Worm (Caenorhabditis elegans) whole organism, L1 larva: ENCODE results near the gene C27H5.2.
A peak's percentile ranks its signal among the peaks of the same experiment; 100 is the strongest.

ENCODE experiments used
- C04F5.9 ChIP-seq: sonication (generic microtip); optimal IDR thresholded peaks from 2 replicates; lab custom pipeline; 2016; ENCODE audit warnings: missing genetic modification characterization, missing compliant biosample characterization
- F16B12.6 ChIP-seq: fragments of 150-350 bp; optimal IDR thresholded peaks from 2 replicates; lab custom pipeline; 2014; ENCODE audit warnings: missing biosample characterization, missing genetic modification characterization
- Y116A8C.19 ChIP-seq: sonication (generic microtip); optimal IDR thresholded peaks from 2 replicates; lab custom pipeline; 2016; ENCODE audit warnings: missing compliant biosample characterization, missing genetic modification characterization, borderline replicate concordance
- aly-2 ChIP-seq: fragments of 150-350 bp; optimal IDR thresholded peaks from 2 replicates; lab custom pipeline; 2014; ENCODE audit warnings: missing biosample characterization, missing genetic modification characterization
- blmp-1 ChIP-seq: fragments of 150-350 bp; optimal IDR thresholded peaks from 2 replicates; lab custom pipeline; 2014; ENCODE audit warnings: missing biosample characterization, missing genetic modification characterization
- ceh-82 ChIP-seq, 3 experiments: fragments of 150-350 bp in 1 of 3; sonication (generic microtip) in 2 of 3; optimal IDR thresholded peaks; 2 replicates each; lab custom pipeline; 2014 to 2017; ENCODE audit warnings: missing biosample characterization in 3 of 3, missing genetic modification characterization in 3 of 3
- ceh-88 ChIP-seq: fragments of 200-800 bp; sonication (Bioruptor generic); IDR thresholded peaks from 2 replicates; pipeline ENCODE4 v1.3.6; 2022; ENCODE audit warnings: missing genetic modification characterization, missing compliant biosample characterization
- ces-1 ChIP-seq: fragments of 150-350 bp; optimal IDR thresholded peaks from 2 replicates; lab custom pipeline; 2014; ENCODE audit warnings: missing biosample characterization, missing genetic modification reagents, missing genetic modification characterization
- dpl-1 ChIP-seq, 3 experiments: fragments of 150-350 bp in 2 of 3; sonication (generic microtip) in 1 of 3; optimal IDR thresholded peaks; 2 replicates each; lab custom pipeline; 2014 to 2017; ENCODE audit warnings: missing biosample characterization in 3 of 3, missing genetic modification characterization in 3 of 3, missing genetic modification reagents in 3 of 3
- dsc-1 ChIP-seq: sonication (generic microtip); optimal IDR thresholded peaks from 2 replicates; lab custom pipeline; 2016; ENCODE audit warnings: mild to moderate bottlenecking, missing genetic modification characterization, missing compliant biosample characterization
- efl-3 ChIP-seq: fragments of 200-800 bp; sonication (Bioruptor generic); optimal IDR thresholded peaks from 2 replicates; lab custom pipeline; 2018; ENCODE audit warnings: mild to moderate bottlenecking, missing genetic modification characterization, missing compliant biosample characterization
- egl-27 ChIP-seq, 2 experiments: fragments of 150-350 bp in 1 of 2; sonication (generic microtip); optimal IDR thresholded peaks; 3 replicates each; lab custom pipeline; 2017 to 2018; ENCODE audit warnings: missing biosample characterization in 2 of 2, missing genetic modification characterization in 2 of 2, missing genetic modification reagents in 2 of 2
- fkh-8 ChIP-seq: sonication (generic microtip); optimal IDR thresholded peaks from 2 replicates; lab custom pipeline; 2016; ENCODE audit warnings: mild to moderate bottlenecking, missing genetic modification characterization, missing compliant biosample characterization
- fos-1 ChIP-seq: fragments of 150-350 bp; optimal IDR thresholded peaks from 2 replicates; lab custom pipeline; 2014; ENCODE audit warnings: missing biosample characterization, missing genetic modification characterization
- hpl-2 ChIP-seq: fragments of 150-350 bp; optimal IDR thresholded peaks from 2 replicates; lab custom pipeline; 2014; ENCODE audit warnings: missing biosample characterization, missing genetic modification reagents, missing genetic modification characterization
- irx-1 ChIP-seq: sonication (generic microtip); optimal IDR thresholded peaks from 2 replicates; lab custom pipeline; 2016; ENCODE audit warnings: missing genetic modification characterization, missing compliant biosample characterization
- jun-1 ChIP-seq: fragments of 150-350 bp; optimal IDR thresholded peaks from 2 replicates; lab custom pipeline; 2014; ENCODE audit warnings: missing biosample characterization, missing genetic modification reagents, missing genetic modification characterization
- lin-13 ChIP-seq: fragments of 150-350 bp; optimal IDR thresholded peaks from 2 replicates; lab custom pipeline; 2014; ENCODE audit warnings: missing biosample characterization, missing genetic modification reagents, missing genetic modification characterization
- lin-35 ChIP-seq, 2 experiments: fragments of 150-350 bp; optimal IDR thresholded peaks; 2 replicates each; lab custom pipeline; 2014; ENCODE audit warnings: missing biosample characterization in 2 of 2, missing genetic modification characterization in 2 of 2, missing genetic modification reagents in 2 of 2
- lin-39 ChIP-seq: fragments of 150-350 bp; optimal IDR thresholded peaks from 2 replicates; lab custom pipeline; 2014; ENCODE audit warnings: missing biosample characterization, missing genetic modification reagents, missing genetic modification characterization
- lir-3 ChIP-seq: sonication (generic microtip); optimal IDR thresholded peaks from 2 replicates; lab custom pipeline; 2016; ENCODE audit warnings: mild to moderate bottlenecking, missing genetic modification characterization, moderate library complexity, missing compliant biosample characterization; ENCODE audit not compliant: poor library complexity
- lsy-2 ChIP-seq, 2 experiments: fragments of 150-350 bp; optimal IDR thresholded peaks; 2 replicates each; lab custom pipeline; 2014; ENCODE audit warnings: missing biosample characterization in 2 of 2, missing genetic modification characterization in 2 of 2
- mab-9 ChIP-seq: fragments of 200-800 bp; sonication (Bioruptor generic); IDR thresholded peaks from 2 replicates; pipeline ENCODE4 v1.3.6; 2022; ENCODE audit warnings: missing genetic modification reagents, missing genetic modification characterization, missing compliant biosample characterization
- mef-2 ChIP-seq: fragments of 150-350 bp; optimal IDR thresholded peaks from 2 replicates; lab custom pipeline; 2014; ENCODE audit warnings: missing biosample characterization, missing genetic modification characterization
- mep-1 ChIP-seq: fragments of 150-350 bp; optimal IDR thresholded peaks from 2 replicates; lab custom pipeline; 2014; ENCODE audit warnings: missing biosample characterization, missing genetic modification characterization
- nhr-28 ChIP-seq: fragments of 150-350 bp; optimal IDR thresholded peaks from 2 replicates; lab custom pipeline; 2014; ENCODE audit warnings: missing biosample characterization, missing genetic modification characterization
- nhr-47 ChIP-seq: sonication (generic microtip); optimal IDR thresholded peaks from 2 replicates; lab custom pipeline; 2016; ENCODE audit warnings: mild to moderate bottlenecking, missing genetic modification characterization, moderate library complexity, missing compliant biosample characterization
- nhr-71 ChIP-seq: sonication (generic microtip); optimal IDR thresholded peaks from 2 replicates; lab custom pipeline; 2016; ENCODE audit warnings: mild to moderate bottlenecking, missing genetic modification characterization, moderate library complexity, missing compliant biosample characterization
- nhr-84 ChIP-seq: sonication (generic microtip); optimal IDR thresholded peaks from 2 replicates; lab custom pipeline; 2017; ENCODE audit warnings: missing biosample characterization, missing genetic modification characterization
- pag-3 ChIP-seq: sonication (generic microtip); optimal IDR thresholded peaks from 2 replicates; lab custom pipeline; 2017; ENCODE audit warnings: missing genetic modification characterization, mild to moderate bottlenecking, missing compliant biosample characterization, antibody characterized with exemption, borderline replicate concordance; ENCODE audit not compliant: insufficient read depth
- sox-4 ChIP-seq: sonication (generic microtip); optimal IDR thresholded peaks from 2 replicates; lab custom pipeline; 2016; ENCODE audit warnings: missing genetic modification characterization, missing compliant biosample characterization
- tbx-2 ChIP-seq: sonication (generic microtip); optimal IDR thresholded peaks from 2 replicates; lab custom pipeline; 2016; ENCODE audit warnings: missing genetic modification characterization, missing compliant biosample characterization
- tlp-1 ChIP-seq: fragments of 150-350 bp; optimal IDR thresholded peaks from 2 replicates; lab custom pipeline; 2014; ENCODE audit warnings: missing biosample characterization, missing genetic modification characterization
- unc-130 ChIP-seq: fragments of 150-350 bp; optimal IDR thresholded peaks from 2 replicates; lab custom pipeline; 2017; ENCODE audit warnings: missing biosample characterization, missing genetic modification characterization, inconsistent platforms
- unc-86 ChIP-seq: sonication (generic microtip); optimal IDR thresholded peaks from 2 replicates; lab custom pipeline; 2016; ENCODE audit warnings: missing genetic modification characterization, missing compliant biosample characterization
- vab-15 ChIP-seq: sonication (generic microtip); optimal IDR thresholded peaks from 2 replicates; lab custom pipeline; 2017; ENCODE audit warnings: missing genotype, mild to moderate bottlenecking, missing genetic modification characterization, missing compliant biosample characterization
- xbp-1 ChIP-seq: sonication (generic microtip); optimal IDR thresholded peaks from 2 replicates; lab custom pipeline; 2016; ENCODE audit warnings: missing genetic modification characterization, missing compliant biosample characterization
- zag-1 ChIP-seq: fragments of 150-350 bp; optimal IDR thresholded peaks from 2 replicates; lab custom pipeline; 2014; ENCODE audit warnings: missing biosample characterization, missing genetic modification characterization
- zip-4 ChIP-seq: fragments of 200-800 bp; sonication (Bioruptor generic); optimal IDR thresholded peaks from 2 replicates; lab custom pipeline; 2018; ENCODE audit warnings: mild to moderate bottlenecking, missing genetic modification characterization, moderate library complexity, missing compliant biosample characterization
- ztf-11 ChIP-seq, 2 experiments: sonication (generic microtip); optimal IDR thresholded peaks; 2 replicates each; lab custom pipeline; 2016 to 2017; ENCODE audit warnings: missing genetic modification characterization in 2 of 2, missing biosample characterization in 1 of 2, missing compliant biosample characterization in 1 of 2

C27H5.2 gene

DNA sequence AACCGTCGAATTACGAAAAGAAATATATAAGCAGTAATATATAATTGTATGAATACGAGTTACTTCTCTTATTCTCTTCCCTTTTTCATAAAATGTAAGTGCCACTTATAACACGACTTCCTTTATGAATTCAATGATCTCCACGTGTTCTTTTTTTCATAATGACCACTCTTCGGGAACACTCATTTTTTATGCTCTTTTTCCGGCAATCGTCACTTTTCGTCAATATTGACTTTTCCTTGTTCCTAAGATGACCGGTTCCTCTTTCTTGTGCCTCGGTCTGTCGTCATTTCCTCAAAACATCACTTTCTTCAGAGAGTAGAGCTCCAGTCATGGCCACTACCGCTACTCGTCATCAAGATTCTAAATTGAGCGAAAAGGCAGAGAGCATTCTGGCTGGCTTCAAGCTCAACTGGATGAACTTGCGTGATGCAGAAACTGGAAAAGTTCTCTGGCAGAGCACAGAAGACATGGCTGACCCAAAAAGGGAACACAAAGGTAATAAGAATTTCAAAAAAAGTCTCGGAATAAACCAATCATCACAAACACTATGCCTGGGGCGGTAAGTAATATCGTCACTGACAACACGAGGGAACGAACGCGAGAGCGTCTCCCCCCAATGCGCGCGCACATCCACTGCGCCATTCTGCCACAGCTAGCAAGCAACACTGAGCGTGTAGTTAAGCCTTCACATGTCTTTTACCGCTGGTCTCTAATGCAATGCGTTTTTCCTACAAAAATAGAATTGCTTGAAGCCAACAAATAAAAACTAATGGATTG, 28.3 kb downstream of the C27H5.2 start, which contains the start of gene pdl-1 (continued):
- peak; percentile 73 for TF ChIP-seq nhr-71 (tag; lab: Kevin White, UChicago)
- no peak for TF ChIP-seq sox-4
- no peak for TF ChIP-seq mab-9 (GFP tag; lab: Robert Waterston, UW)
- peak; percentile 48 for TF ChIP-seq unc-86 (tag; lab: Kevin White, UChicago)
- no peak for TF ChIP-seq pag-3 (tag; lab: Kevin White, UChicago)
- peak; percentile 37 for TF ChIP-seq jun-1
- TF ChIP-seq ztf-11 (tag; optimal IDR thresholded peaks at IDR 0.05; lab: Kevin White, UChicago), result peak in 1 of 2 experiments; percentile 3
- TF ChIP-seq aly-2 (tag; lab: Kevin White, UChicago), result no peak
- TF ChIP-seq mep-1 (tag; lab: Kevin White, UChicago), result peak; percentile 77
- no peak for TF ChIP-seq vab-15 (tag; lab: Kevin White, UChicago)
- no peak for TF ChIP-seq Y116A8C.19 (tag; lab: Kevin White, UChicago)
- TF ChIP-seq lsy-2 (tag; optimal IDR thresholded peaks at IDR 0.05; lab: Kevin White, UChicago), result peak; percentile 61 to 72
- TF ChIP-seq efl-3 (GFP tag; lab: Kevin White, UChicago), result no peak

DNA sequence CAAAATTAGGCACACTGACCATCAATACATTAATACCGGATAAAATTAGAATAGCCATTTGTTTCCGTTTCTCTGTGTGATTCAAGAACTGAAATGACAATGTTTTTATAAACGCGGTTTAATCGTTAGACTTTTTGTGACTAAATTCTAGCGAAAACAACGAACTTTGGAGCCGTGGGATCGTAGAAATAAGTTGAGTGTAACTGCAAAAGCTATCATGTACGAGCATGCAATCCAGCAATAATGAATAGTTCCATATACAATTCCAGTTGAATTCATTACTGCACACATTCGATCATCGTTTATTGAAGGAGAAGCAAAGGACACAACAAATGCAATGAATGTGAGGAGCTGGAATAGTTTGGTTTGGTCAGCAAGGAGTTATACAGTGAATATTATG, 30.7 kb downstream of the C27H5.2 start:
- TF ChIP-seq ceh-88 (GFP tag; lab: Robert Waterston, UW), result no peak
- no peak for TF ChIP-seq zag-1
- no peak for TF ChIP-seq nhr-28 (tag; lab: Kevin White, UChicago)
- no peak for TF ChIP-seq dsc-1 (tag; lab: Kevin White, UChicago)
- no peak for TF ChIP-seq egl-27 (tag; optimal IDR thresholded peaks at IDR 0.05; lab: Kevin White, UChicago)
- TF ChIP-seq C04F5.9 (tag; lab: Kevin White, UChicago), result no peak
- no peak for TF ChIP-seq fos-1 (tag; lab: Kevin White, UChicago)
- TF ChIP-seq xbp-1 (tag; lab: Kevin White, UChicago), result no peak
- TF ChIP-seq ces-1 (GFP tag; lab: Kevin White, UChicago), result no peak
- TF ChIP-seq hpl-2 (GFP tag; lab: Kevin White, UChicago), result no peak
- TF ChIP-seq mab-9 (GFP tag; lab: Robert Waterston, UW), result no peak
- no peak for TF ChIP-seq nhr-47
- TF ChIP-seq tlp-1 (tag; lab: Kevin White, UChicago), result no peak
- TF ChIP-seq zip-4 (GFP tag; lab: Kevin White, UChicago), result no peak

DNA sequence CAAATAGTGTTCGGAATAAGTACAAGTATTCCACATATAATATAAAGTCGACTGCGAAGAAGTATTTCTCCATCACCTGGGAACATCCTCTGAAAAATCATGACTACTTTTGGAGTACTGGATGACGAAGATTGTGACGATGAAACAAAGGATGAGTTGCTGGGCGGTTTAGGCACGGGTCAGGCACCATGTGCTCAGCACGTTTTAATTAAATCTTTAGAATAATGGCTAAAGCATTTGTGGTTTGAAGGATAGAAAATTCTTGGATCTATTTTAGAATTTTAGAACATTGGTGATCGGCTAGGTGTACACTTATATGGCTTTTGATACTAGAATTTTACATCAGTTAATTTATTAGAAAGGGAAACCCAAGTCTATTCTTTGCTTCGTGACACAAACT, 31.7 kb downstream of the C27H5.2 start, which contains the start of gene C27H5.6:
C27H5.6 (minus strand) TSS at position 101 of the 400 bp plus-strand sequence.
- peak; percentile 34 for TF ChIP-seq lir-3 (tag; lab: Kevin White, UChicago)
- TF ChIP-seq lin-13, result no peak

DNA sequence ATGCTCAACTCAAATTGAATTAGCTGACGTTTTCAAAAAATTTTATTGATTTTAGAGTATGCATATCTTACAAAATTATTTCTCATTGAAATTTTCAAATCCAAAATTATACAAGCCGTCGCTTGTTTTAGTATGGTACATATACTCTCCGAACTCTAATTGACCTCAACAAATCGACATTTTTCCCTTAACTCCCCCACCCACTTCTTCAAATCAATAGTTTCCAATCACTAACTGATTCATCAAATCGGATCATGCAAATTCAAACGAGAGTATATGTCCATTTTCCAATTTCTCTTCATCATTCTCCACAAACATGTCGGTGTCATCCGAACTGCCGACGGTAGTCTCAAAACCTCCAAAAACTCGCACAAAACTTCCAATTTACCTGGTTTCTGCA, 33.7 kb downstream of the C27H5.2 start, which contains the start of gene E04F6.4:
E04F6.4 (plus strand) TSS at position 301 of the 400 bp plus-strand sequence.
- TF ChIP-seq irx-1 (tag; lab: Kevin White, UChicago) (no peak), mep-1 (tag; lab: Kevin White, UChicago) (no peak), nhr-28 (tag; lab: Kevin White, UChicago) (no peak), F16B12.6 (tag; lab: Kevin White, UChicago) (no peak), zip-4 (GFP tag; lab: Kevin White, UChicago) (no peak), blmp-1 (tag; lab: Kevin White, UChicago) (no peak), lin-35 (GFP tag; optimal IDR thresholded peaks at IDR 0.05; lab: Kevin White, UChicago) (no peak), lir-3 (tag; lab: Kevin White, UChicago) (no peak), fkh-8 (no peak), vab-15 (tag; lab: Kevin White, UChicago) (no peak), mef-2 (tag; lab: Kevin White, UChicago) (no peak), nhr-84 (no peak), unc-130 (tag; lab: Kevin White, UChicago) (no peak), tbx-2 (tag; lab: Kevin White, UChicago) (no peak), jun-1 (no peak), C04F5.9 (tag; lab: Kevin White, UChicago) (no peak), ceh-82 (tag; optimal IDR thresholded peaks at IDR 0.05; lab: Kevin White, UChicago) (no peak), dpl-1 (GFP tag; optimal IDR thresholded peaks at IDR 0.05; lab: Kevin White, UChicago) (no peak), lin-39 (tag; lab: Kevin White, UChicago) (no peak)
